Fruit fly (Drosophila melanogaster): Measurements from ENCODE around the gene RhoGAP71E.

The RhoGAP71E gene

dm6 chr3L:15592536-15593260 lies 4.0 kb downstream of the RhoGAP71E start (continued):
- peak; percentile 28 for TF ChIP-seq CG15601 (tag; optimal IDR thresholded peaks at IDR 0.05)
- no peak for TF ChIP-seq tx (GFP tag; optimal IDR thresholded peaks at IDR 0.05)
- peak; percentile 56 for TF ChIP-seq Drgx (GFP tag; IDR thresholded peaks at IDR 0.05)
- TF ChIP-seq Myb (GFP tag; optimal IDR thresholded peaks at IDR 0.05): no peak
- no peak for TF ChIP-seq Hr78 (GFP tag; optimal IDR thresholded peaks at IDR 0.05)
- peak; percentile 54 for TF ChIP-seq bcd (GFP tag; optimal IDR thresholded peaks at IDR 0.05)
- TF ChIP-seq CG8765 (GFP tag; IDR thresholded peaks at IDR 0.05): no peak
- no peak for TF ChIP-seq CG11456 (GFP tag; IDR thresholded peaks at IDR 0.05)
- TF ChIP-seq CG2678 (tag; optimal IDR thresholded peaks at IDR 0.05): peak; percentile 80
- peak; percentile 52 for TF ChIP-seq CG10267 (tag; optimal IDR thresholded peaks at IDR 0.05)
- TF ChIP-seq pfk (GFP tag; optimal IDR thresholded peaks at IDR 0.05): no peak
- peak; percentile 62 for TF ChIP-seq CG7556 (GFP tag; optimal IDR thresholded peaks at IDR 0.05)
- peak; percentile 40 for TF ChIP-seq CG6813 (GFP tag; optimal IDR thresholded peaks at IDR 0.05)
- TF ChIP-seq CG5953 (GFP tag; IDR thresholded peaks at IDR 0.05): no peak
- TF ChIP-seq CG34224 (GFP tag; IDR thresholded peaks at IDR 0.05; ENCODE audit: partially characterized antibody): no peak
- no peak for TF ChIP-seq fd102C (GFP tag; optimal IDR thresholded peaks at IDR 0.05)
- TF ChIP-seq CG10654 (GFP tag; optimal IDR thresholded peaks at IDR 0.05): no peak
- TF ChIP-seq prd (optimal IDR thresholded peaks at IDR 0.05): no peak
- TF ChIP-seq prd (GFP tag; IDR thresholded peaks at IDR 0.05): peak; percentile 46; the same call in 2 of the 3 replicates
- TF ChIP-seq CG17912 (GFP tag; optimal IDR thresholded peaks at IDR 0.05): no peak
- no peak for TF ChIP-seq CG34376 (GFP tag; optimal IDR thresholded peaks at IDR 0.05)
- no peak for TF ChIP-seq vnd (GFP tag; IDR thresholded peaks at IDR 0.05; ENCODE audit: partially characterized antibody)
- no peak for TF ChIP-seq toy (GFP tag; IDR thresholded peaks at IDR 0.05)
- no peak; the same call in 1 of the 2 replicates for TF ChIP-seq stc (GFP tag; IDR thresholded peaks at IDR 0.05)
- TF ChIP-seq CG18599 (GFP tag; optimal IDR thresholded peaks at IDR 0.05): peak; percentile 62
- TF ChIP-seq CG4707 (GFP tag; optimal IDR thresholded peaks at IDR 0.05): no peak
- peak; percentile 62 for TF ChIP-seq odd (GFP tag; optimal IDR thresholded peaks at IDR 0.05)
- no peak for TF ChIP-seq Atf3 (GFP tag; optimal IDR thresholded peaks at IDR 0.05)
- TF ChIP-seq crp (GFP tag; optimal IDR thresholded peaks at IDR 0.05): no peak
- no peak for TF ChIP-seq ash1 (GFP tag; optimal IDR thresholded peaks at IDR 0.05)
- TF ChIP-seq Dref (GFP tag; IDR thresholded peaks at IDR 0.05): no peak
- TF ChIP-seq oc (tag; optimal IDR thresholded peaks at IDR 0.05): peak; percentile 33
- peak; percentile 41 for TF ChIP-seq ATbp (GFP tag; optimal IDR thresholded peaks at IDR 0.05)
- peak; percentile 60 for TF ChIP-seq phol (tag; optimal IDR thresholded peaks at IDR 0.05)
- peak; percentile 34; the same call in 1 of the 2 replicates for TF ChIP-seq ap (GFP tag; IDR thresholded peaks at IDR 0.05)
- no peak for TF ChIP-seq gt (GFP tag; IDR thresholded peaks at IDR 0.05)
- no peak for TF ChIP-seq disco-r (GFP tag; optimal IDR thresholded peaks at IDR 0.05)
- TF ChIP-seq CG11247 (GFP tag; IDR thresholded peaks at IDR 0.05): no peak
- no peak for TF ChIP-seq shn (GFP tag; optimal IDR thresholded peaks at IDR 0.05)
- peak; percentile 4 for TF ChIP-seq CG8359 (GFP tag; optimal IDR thresholded peaks at IDR 0.05; ENCODE audit: borderline replicate concordance)
- TF ChIP-seq dm (GFP tag; optimal IDR thresholded peaks at IDR 0.05): no peak
- no peak for TF ChIP-seq Sry-δ (GFP tag; optimal IDR thresholded peaks at IDR 0.05)
- TF ChIP-seq CG7786 (GFP tag; optimal IDR thresholded peaks at IDR 0.05): no peak
- TF ChIP-seq Hand (GFP tag; optimal IDR thresholded peaks at IDR 0.05): peak; percentile 41
- no peak for TF ChIP-seq CG9797 (GFP tag; optimal IDR thresholded peaks at IDR 0.05)
- TF ChIP-seq CHES-1-like (GFP tag; optimal IDR thresholded peaks at IDR 0.05): no peak
- peak; percentile 50; the same call in 1 of the 2 replicates for TF ChIP-seq slbo (GFP tag; IDR thresholded peaks at IDR 0.05)
- TF ChIP-seq esg (GFP tag; conservative IDR thresholded peaks at IDR 0.05): no peak; the same call in 1 of the 2 replicates
- peak; percentile 49 for TF ChIP-seq run (tag; optimal IDR thresholded peaks at IDR 0.05)

All from whole organism, embryonic.